Worm (Caenorhabditis elegans): ENCODE data around the gene tofu-1.

DNA sequence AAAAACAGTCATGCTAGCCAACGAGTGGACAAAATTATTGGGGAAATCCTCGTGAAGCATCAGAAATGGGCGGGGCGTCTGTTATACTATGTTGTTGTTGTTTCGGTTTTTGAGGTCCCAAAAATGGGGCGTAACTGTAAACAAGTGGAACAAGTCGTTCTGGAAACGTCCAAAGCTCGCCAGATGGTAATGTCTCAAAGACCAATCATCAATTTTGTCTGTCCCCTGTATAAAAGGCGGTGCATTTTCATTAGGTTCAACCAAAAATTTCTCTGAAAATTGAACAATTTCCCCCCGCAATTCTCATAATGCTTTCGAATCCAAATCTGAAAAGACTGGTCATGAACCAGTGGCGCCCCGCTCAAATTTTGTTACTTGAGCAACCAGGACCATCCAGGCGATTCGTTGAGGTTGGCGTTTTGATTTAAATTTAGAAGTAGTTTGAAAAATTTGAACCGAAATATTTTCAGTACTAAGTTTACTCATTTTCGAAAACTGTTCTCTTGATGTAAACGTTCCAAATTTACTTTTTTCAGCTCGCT lies 38.2 kb downstream of the tofu-1 start:
- TF ChIP-seq flt-1 (GFP tag; IDR thresholded peaks at IDR 0.05) (no peak), klf-2 (GFP tag; conservative IDR thresholded peaks at IDR 0.05) (no peak), cog-1 (tag; optimal IDR thresholded peaks at IDR 0.05) (no peak), ref-1 (GFP tag; conservative IDR thresholded peaks at IDR 0.05) (no peak), ztf-23 (GFP tag; IDR thresholded peaks at IDR 0.05) (no peak), tab-1 (GFP tag; IDR thresholded peaks at IDR 0.05) (no peak), ztf-29 (GFP tag; IDR thresholded peaks at IDR 0.05) (no peak), med-1 (GFP tag; optimal IDR thresholded peaks at IDR 0.05; ENCODE audit: insufficient read depth) (no peak)
